Worm (Caenorhabditis elegans): ENCODE data around the gene spl-1.

spl-1 gene

ce11 chrIV:330523-330922, 52.5 kb downstream of the spl-1 start, which contains the start of gene F18F11.4 (continued):
- TF ChIP-seq fos-1 (tag; optimal IDR thresholded peaks at IDR 0.05): no peak

Data from whole organism, L1 larva.